Fruit fly (Drosophila melanogaster) whole organism, prepupa: ENCODE measurements around the gene Golgin104.

ENCODE experiments used
- CG34406 ChIP-seq: fragments of 200-800 bp; sonication (Bioruptor generic); optimal IDR thresholded peaks from 3 replicates; lab custom pipeline; 2016; ENCODE audit warnings: missing biosample characterization, missing genetic modification characterization
- Hr4 ChIP-seq: fragments of 200-800 bp; sonication (Bioruptor generic); optimal IDR thresholded peaks from 3 replicates; lab custom pipeline; 2016; ENCODE audit warnings: missing biosample characterization, missing genetic modification characterization
- Met ChIP-seq: fragments of 200-800 bp; sonication (Bioruptor generic); optimal IDR thresholded peaks from 3 replicates; lab custom pipeline; 2016; ENCODE audit warnings: missing biosample characterization, missing genetic modification characterization
- OdsH ChIP-seq: fragments of 200-800 bp; sonication (Bioruptor generic); optimal IDR thresholded peaks from 3 replicates; lab custom pipeline; 2016; ENCODE audit warnings: missing biosample characterization, missing genetic modification characterization
- dac ChIP-seq: fragments of 200-800 bp; sonication (Bioruptor generic); optimal IDR thresholded peaks from 2 replicates; lab custom pipeline; 2017; ENCODE audit warnings: missing biosample characterization, mild to moderate bottlenecking, missing genetic modification characterization
- eg ChIP-seq: fragments of 200-800 bp; sonication (Bioruptor generic); IDR thresholded peaks from 3 replicates; pipeline ENCODE4 v1.3.6; 2022; ENCODE audit warnings: missing biosample characterization, missing genetic modification characterization
- fd85E ChIP-seq: fragments of 200-800 bp; sonication (Bioruptor generic); optimal IDR thresholded peaks from 3 replicates; lab custom pipeline; 2016; ENCODE audit warnings: missing biosample characterization, missing genetic modification characterization
- fkh ChIP-seq: fragments of 200-800 bp; sonication (Bioruptor generic); optimal IDR thresholded peaks from 3 replicates; lab custom pipeline; 2017; ENCODE audit warnings: missing biosample characterization, mild to moderate bottlenecking, missing genetic modification characterization, moderate library complexity
- lz ChIP-seq: fragments of 200-800 bp; sonication (Bioruptor generic); optimal IDR thresholded peaks from 3 replicates; lab custom pipeline; 2016; ENCODE audit warnings: missing biosample characterization, missing genetic modification characterization
- salr ChIP-seq, 2 experiments: fragments of 200-800 bp; sonication (Bioruptor generic); optimal IDR thresholded peaks; 3 replicates each; lab custom pipeline; 2016 to 2018; ENCODE audit warnings: missing biosample characterization in 2 of 2, missing genetic modification characterization in 2 of 2, mild to moderate bottlenecking in 1 of 2
- spab ChIP-seq: fragments of 200-800 bp; sonication (Bioruptor generic); optimal IDR thresholded peaks from 2 replicates; lab custom pipeline; 2017; ENCODE audit warnings: missing biosample characterization, mild to moderate bottlenecking, missing genetic modification characterization, missing genetic modification reagents
- topi ChIP-seq: fragments of 200-800 bp; sonication (Bioruptor generic); optimal IDR thresholded peaks from 3 replicates; lab custom pipeline; 2016; ENCODE audit warnings: missing biosample characterization, missing genetic modification characterization

- TF ChIP-seq spab (no peak), salr (GFP tag; optimal IDR thresholded peaks at IDR 0.05; lab: Kevin White, UChicago) (no peak), lz (GFP tag; lab: Kevin White, UChicago) (no peak), fkh (GFP tag; lab: Kevin White, UChicago) (no peak), eg (no peak), Hr4 (GFP tag; lab: Kevin White, UChicago) (no peak), topi (GFP tag; lab: Kevin White, UChicago) (no peak), Met (GFP tag; lab: Kevin White, UChicago) (no peak), dac (GFP tag; lab: Kevin White, UChicago) (no peak), CG34406 (GFP tag; lab: Kevin White, UChicago) (no peak), fd85E (no peak), OdsH (GFP tag; lab: Kevin White, UChicago) (no peak)
Measured at dm6 chr3L:16303982-16304381, 47.8 kb downstream of the Golgin104 start, which contains the start of gene CG43249.
